In the genomic region with DNA sequence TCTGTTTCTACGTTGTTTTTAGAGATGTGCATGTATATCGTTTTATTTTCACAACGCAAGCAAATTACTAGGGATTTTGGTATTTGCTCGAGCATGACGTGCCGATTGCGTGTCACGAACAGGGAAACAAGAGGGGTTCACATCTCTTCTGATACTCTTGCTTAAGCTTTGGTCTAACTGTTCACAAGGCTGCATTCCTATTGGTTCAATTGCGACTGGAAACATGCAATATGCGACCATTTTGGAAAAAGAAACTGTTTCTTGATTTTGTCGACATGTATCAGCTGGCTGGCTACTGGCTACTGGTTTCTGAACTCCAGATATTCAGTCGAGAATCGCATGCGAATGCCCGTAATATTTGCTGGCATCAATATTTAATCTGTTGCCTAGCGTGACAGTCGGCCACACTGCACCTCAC, we compare ENCODE assay signal across 1 fruit fly cellular context.
TF ChIP-seq lines count a peak whose summit lies in the region.

A gene (plus strand): TSS at position 144 of the 418 bp plus-strand sequence.

TF ChIP-seq in whole organism, embryonic, 481 proteins besides CTCF, POLR2A, EP300 and RAD21 (continued from another document and continues in another):
- TF ChIP-seq CG13296 (GFP tag; optimal IDR thresholded peaks at IDR 0.05; lab: Kevin White, UChicago) (peak; percentile 31), Mes4 (GFP tag; optimal IDR thresholded peaks at IDR 0.05; lab: Kevin White, UChicago) (no peak), NC2α (GFP tag; optimal IDR thresholded peaks at IDR 0.05; lab: Kevin White, UChicago) (no peak), BtbVII (GFP tag; optimal IDR thresholded peaks at IDR 0.05; lab: Kevin White, UChicago) (peak; percentile 10), cato (GFP tag; optimal IDR thresholded peaks at IDR 0.05; lab: Kevin White, UChicago; ENCODE audit: borderline replicate concordance) (no peak), lmd (GFP tag; IDR thresholded peaks at IDR 0.05; lab: Robert Waterston, UW) (peak; percentile 50; the same call in 1 of the 2 replicates), jigr1 (GFP tag; IDR thresholded peaks at IDR 0.05; lab: Robert Waterston, UW) (no peak), dm (GFP tag; optimal IDR thresholded peaks at IDR 0.05; lab: Kevin White, UChicago) (no peak), Fer2 (tag; optimal IDR thresholded peaks at IDR 0.05; lab: Kevin White, UChicago) (no peak), Max (GFP tag; optimal IDR thresholded peaks at IDR 0.05; lab: Kevin White, UChicago) (peak; percentile 12), CG4820 (GFP tag; optimal IDR thresholded peaks at IDR 0.05; lab: Kevin White, UChicago) (no peak), gce (GFP tag; IDR thresholded peaks at IDR 0.05; lab: Robert Waterston, UW) (no peak), org-1 (GFP tag; optimal IDR thresholded peaks at IDR 0.05; lab: Kevin White, UChicago) (no peak), CG34224 (GFP tag; IDR thresholded peaks at IDR 0.05; lab: Robert Waterston, UW; ENCODE audit: partially characterized antibody) (peak; percentile 12; the same call in 2 of the 3 replicates), dan (GFP tag; IDR thresholded peaks at IDR 0.05; lab: Robert Waterston, UW) (no peak), hth (optimal IDR thresholded peaks at IDR 0.05; lab: Kevin White, UChicago) (no peak), CG15696 (tag; optimal IDR thresholded peaks at IDR 0.05; lab: Kevin White, UChicago) (peak; percentile 29), CG16815 (GFP tag; optimal IDR thresholded peaks at IDR 0.05; lab: Kevin White, UChicago) (peak; percentile 10), lola (GFP tag; optimal IDR thresholded peaks at IDR 0.05; lab: Kevin White, UChicago) (no peak), cad (GFP tag; optimal IDR thresholded peaks at IDR 0.05; lab: Kevin White, UChicago) (no peak), CG5245 (GFP tag; optimal IDR thresholded peaks at IDR 0.05; lab: Kevin White, UChicago) (no peak), vfl (GFP tag; optimal IDR thresholded peaks at IDR 0.05; lab: Kevin White, UChicago) (no peak), hb (GFP tag; IDR thresholded peaks at IDR 0.05; lab: Robert Waterston, UW; ENCODE audit: partially characterized antibody) (no peak), Fer3 (tag; optimal IDR thresholded peaks at IDR 0.05; lab: Kevin White, UChicago) (peak; percentile 24), Sox100B (GFP tag; optimal IDR thresholded peaks at IDR 0.05; lab: Kevin White, UChicago) (no peak), klu (GFP tag; IDR thresholded peaks at IDR 0.05; lab: Robert Waterston, UW) (peak; percentile 29; the same call in 1 of the 2 replicates), CG17829 (tag; optimal IDR thresholded peaks at IDR 0.05; lab: Kevin White, UChicago) (peak; percentile 9), zfh2 (GFP tag; optimal IDR thresholded peaks at IDR 0.05; lab: Kevin White, UChicago) (peak; percentile 62), ERR (GFP tag; optimal IDR thresholded peaks at IDR 0.05; lab: Kevin White, UChicago) (peak; percentile 23), Rfx (GFP tag; IDR thresholded peaks at IDR 0.05; lab: Robert Waterston, UW) (peak; percentile 77), Hr39 (optimal IDR thresholded peaks at IDR 0.05; lab: Kevin White, UChicago) (no peak), kah (GFP tag; optimal IDR thresholded peaks at IDR 0.05; lab: Kevin White, UChicago) (no peak), stwl (tag; optimal IDR thresholded peaks at IDR 0.05; lab: Kevin White, UChicago) (no peak), CG3847 (GFP tag; IDR thresholded peaks at IDR 0.05; lab: Robert Waterston, UW) (peak; percentile 44), nmo (GFP tag; optimal IDR thresholded peaks at IDR 0.05; lab: Kevin White, UChicago) (peak; percentile 40), CG1602 (GFP tag; optimal IDR thresholded peaks at IDR 0.05; lab: Kevin White, UChicago) (no peak), chn (GFP tag; optimal IDR thresholded peaks at IDR 0.05; lab: Kevin White, UChicago) (peak; percentile 34), CG9876 (GFP tag; optimal IDR thresholded peaks at IDR 0.05; lab: Kevin White, UChicago) (peak; percentile 17), unpg (GFP tag; optimal IDR thresholded peaks at IDR 0.05; lab: Kevin White, UChicago) (peak; percentile 53), ham (GFP tag; IDR thresholded peaks at IDR 0.05; lab: Robert Waterston, UW) (no peak), tup (GFP tag; optimal IDR thresholded peaks at IDR 0.05; lab: Kevin White, UChicago) (no peak), Rx (GFP tag; IDR thresholded peaks at IDR 0.05; lab: Robert Waterston, UW) (peak; percentile 14; the same call in 1 of the 2 replicates), CG11696 (GFP tag; IDR thresholded peaks at IDR 0.05; lab: Robert Waterston, UW) (no peak), CG11093 (GFP tag; IDR thresholded peaks at IDR 0.05; lab: Robert Waterston, UW) (no peak), rib (GFP tag; IDR thresholded peaks at IDR 0.05; lab: Robert Waterston, UW) (no peak), H15 (GFP tag; IDR thresholded peaks at IDR 0.05; lab: Robert Waterston, UW) (no peak; the same call in 2 of the 3 replicates), CG9727 (GFP tag; optimal IDR thresholded peaks at IDR 0.05; lab: Kevin White, UChicago) (no peak), Lpt (GFP tag; optimal IDR thresholded peaks at IDR 0.05; lab: Kevin White, UChicago) (no peak), Side (GFP tag; optimal IDR thresholded peaks at IDR 0.05; lab: Kevin White, UChicago) (no peak), pros (GFP tag; optimal IDR thresholded peaks at IDR 0.05; lab: Kevin White, UChicago) (no peak), CG32532 (GFP tag; IDR thresholded peaks at IDR 0.05; lab: Robert Waterston, UW) (peak; percentile 71; the same call in 1 of the 2 replicates), CG9797 (GFP tag; optimal IDR thresholded peaks at IDR 0.05; lab: Kevin White, UChicago) (peak; percentile 33), ssp (GFP tag; IDR thresholded peaks at IDR 0.05; lab: Robert Waterston, UW) (peak; percentile 42; the same call in 1 of the 2 replicates), CG4854 (GFP tag; optimal IDR thresholded peaks at IDR 0.05; lab: Kevin White, UChicago) (no peak), CG16813 (GFP tag; IDR thresholded peaks at IDR 0.05; lab: Robert Waterston, UW; ENCODE audit: partially characterized antibody) (peak; percentile 42), Atf6 (GFP tag; IDR thresholded peaks at IDR 0.05; lab: Robert Waterston, UW) (peak; percentile 55; the same call in 1 of the 2 replicates), Dip2 (GFP tag; IDR thresholded peaks at IDR 0.05; lab: Robert Waterston, UW) (no peak), tna (GFP tag; IDR thresholded peaks at IDR 0.05; lab: Robert Waterston, UW; ENCODE audit: partially characterized antibody) (no peak), CoRest (tag; optimal IDR thresholded peaks at IDR 0.05; lab: Kevin White, UChicago) (peak; percentile 25), dmrt99B (tag; optimal IDR thresholded peaks at IDR 0.05; lab: Kevin White, UChicago) (no peak), CG11560 (tag; IDR thresholded peaks at IDR 0.05; lab: Robert Waterston, UW) (no peak), CG17359 (tag; optimal IDR thresholded peaks at IDR 0.05; lab: Kevin White, UChicago) (peak; percentile 12), br (optimal IDR thresholded peaks at IDR 0.05; lab: Kevin White, UChicago) (no peak), CG18262 (tag; optimal IDR thresholded peaks at IDR 0.05; lab: Kevin White, UChicago) (no peak), CG43689 (GFP tag; IDR thresholded peaks at IDR 0.05; lab: Robert Waterston, UW) (no peak), crc (GFP tag; optimal IDR thresholded peaks at IDR 0.05; lab: Kevin White, UChicago) (no peak), CG8281 (tag; optimal IDR thresholded peaks at IDR 0.05; lab: Kevin White, UChicago) (no peak), CG6254 (GFP tag; optimal IDR thresholded peaks at IDR 0.05; lab: Kevin White, UChicago) (no peak), fru (optimal IDR thresholded peaks at IDR 0.05; lab: Kevin White, UChicago) (no peak), cg (GFP tag; optimal IDR thresholded peaks at IDR 0.05; lab: Kevin White, UChicago) (no peak), knrl (GFP tag; IDR thresholded peaks at IDR 0.05; lab: Robert Waterston, UW; ENCODE audit: partially characterized antibody) (peak; percentile 63; the same call in 2 of the 3 replicates), crol (GFP tag; IDR thresholded peaks at IDR 0.05; lab: Robert Waterston, UW) (no peak), bbx (GFP tag; IDR thresholded peaks at IDR 0.05; lab: Robert Waterston, UW; ENCODE audit: partially characterized antibody) (peak; percentile 7; the same call in 1 of the 2 replicates), CG32772 (GFP tag; IDR thresholded peaks at IDR 0.05; lab: Robert Waterston, UW) (0 out of 2 replicates have a peak, but pooled peaks have one; percentile 47), Eip74EF (GFP tag; optimal IDR thresholded peaks at IDR 0.05; lab: Kevin White, UChicago) (no peak), Blimp-1 (GFP tag; optimal IDR thresholded peaks at IDR 0.05; lab: Kevin White, UChicago) (peak; percentile 2), twi (tag; optimal IDR thresholded peaks at IDR 0.05; lab: Kevin White, UChicago) (no peak), Dll (GFP tag; IDR thresholded peaks at IDR 0.05; lab: Robert Waterston, UW; ENCODE audit: partially characterized antibody) (peak; percentile 57), CG2712 (tag; optimal IDR thresholded peaks at IDR 0.05; lab: Kevin White, UChicago) (peak; percentile 22), CG1529 (GFP tag; optimal IDR thresholded peaks at IDR 0.05; lab: Kevin White, UChicago) (no peak), Lim3 (GFP tag; IDR thresholded peaks at IDR 0.05; lab: Robert Waterston, UW) (no peak), ken (GFP tag; IDR thresholded peaks at IDR 0.05; lab: Robert Waterston, UW) (0 out of 3 replicates have a peak, but pooled peaks have one; percentile 8), dmrt11E (tag; optimal IDR thresholded peaks at IDR 0.05; lab: Kevin White, UChicago) (peak; percentile 6), CG2678 (tag; optimal IDR thresholded peaks at IDR 0.05; lab: Kevin White, UChicago) (no peak), slou (GFP tag; optimal IDR thresholded peaks at IDR 0.05; lab: Kevin White, UChicago) (no peak), danr (GFP tag; IDR thresholded peaks at IDR 0.05; lab: Robert Waterston, UW) (no peak), salm (tag; optimal IDR thresholded peaks at IDR 0.05; lab: Kevin White, UChicago) (no peak), Sry-β (GFP tag; optimal IDR thresholded peaks at IDR 0.05; lab: Kevin White, UChicago) (no peak), slbo (GFP tag; IDR thresholded peaks at IDR 0.05; lab: Robert Waterston, UW) (peak; percentile 65; the same call in 1 of the 2 replicates), CG3995 (GFP tag; optimal IDR thresholded peaks at IDR 0.05; lab: Kevin White, UChicago) (peak; percentile 30), Hsf (GFP tag; optimal IDR thresholded peaks at IDR 0.05; lab: Kevin White, UChicago) (peak; percentile 21), Stat92E (GFP tag; optimal IDR thresholded peaks at IDR 0.05; lab: Kevin White, UChicago) (no peak), CG10274 (GFP tag; optimal IDR thresholded peaks at IDR 0.05; lab: Kevin White, UChicago) (peak; percentile 19), Awh (GFP tag; IDR thresholded peaks at IDR 0.05; lab: Robert Waterston, UW) (0 out of 2 replicates have a peak, but pooled peaks have one; percentile 42), pzg (GFP tag; optimal IDR thresholded peaks at IDR 0.05; lab: Kevin White, UChicago) (peak; percentile 46), CG30020 (tag; optimal IDR thresholded peaks at IDR 0.05; lab: Kevin White, UChicago) (no peak), CG3281 (GFP tag; optimal IDR thresholded peaks at IDR 0.05; lab: Kevin White, UChicago) (peak; percentile 21), corto (GFP tag; optimal IDR thresholded peaks at IDR 0.05; lab: Kevin White, UChicago) (no peak), al (GFP tag; IDR thresholded peaks at IDR 0.05; lab: Robert Waterston, UW) (no peak; the same call in 1 of the 2 replicates), CG7372 (GFP tag; IDR thresholded peaks at IDR 0.05; lab: Robert Waterston, UW) (0 out of 2 replicates have a peak, but pooled peaks have one; percentile 25), kni (GFP tag; optimal IDR thresholded peaks at IDR 0.05; lab: Kevin White, UChicago) (no peak), sna (GFP tag; IDR thresholded peaks at IDR 0.05; lab: Robert Waterston, UW; ENCODE audit: partially characterized antibody) (peak; percentile 39; the same call in 1 of the 2 replicates), odd (GFP tag; optimal IDR thresholded peaks at IDR 0.05; lab: Kevin White, UChicago) (no peak), Hr51 (GFP tag; optimal IDR thresholded peaks at IDR 0.05; lab: Kevin White, UChicago) (peak in 1 of 2 experiments; percentile 34), Chrac-16 (GFP tag; optimal IDR thresholded peaks at IDR 0.05; lab: Kevin White, UChicago) (peak; percentile 14), phol (tag; optimal IDR thresholded peaks at IDR 0.05; lab: Kevin White, UChicago) (peak; percentile 45), Dek (tag; optimal IDR thresholded peaks at IDR 0.05; lab: Kevin White, UChicago) (peak; percentile 5), lbe (GFP tag; optimal IDR thresholded peaks at IDR 0.05; lab: Kevin White, UChicago) (no peak), sisA (GFP tag; IDR thresholded peaks at IDR 0.05; lab: Robert Waterston, UW) (peak; percentile 40), CG2889 (GFP tag; IDR thresholded peaks at IDR 0.05; lab: Robert Waterston, UW) (no peak), CG2875 (GFP tag; optimal IDR thresholded peaks at IDR 0.05; lab: Kevin White, UChicago) (no peak), fd102C (GFP tag; optimal IDR thresholded peaks at IDR 0.05; lab: Kevin White, UChicago) (no peak), ara (GFP tag; IDR thresholded peaks at IDR 0.05; lab: Robert Waterston, UW) (no peak), CG8924 (tag; optimal IDR thresholded peaks at IDR 0.05; lab: Kevin White, UChicago) (peak; percentile 7), CG13894 (tag; optimal IDR thresholded peaks at IDR 0.05; lab: Kevin White, UChicago) (no peak), row (GFP tag; IDR thresholded peaks at IDR 0.05; lab: Robert Waterston, UW) (peak; percentile 83), Opbp (GFP tag; IDR thresholded peaks at IDR 0.05; lab: Robert Waterston, UW; ENCODE audit: partially characterized antibody) (peak; percentile 57; the same call in 1 of the 3 replicates), Fer1 (GFP tag; optimal IDR thresholded peaks at IDR 0.05; lab: Kevin White, UChicago) (peak; percentile 34), Ets97D (GFP tag; optimal IDR thresholded peaks at IDR 0.05; lab: Kevin White, UChicago) (peak; percentile 9), CG11085 (GFP tag; IDR thresholded peaks at IDR 0.05; lab: Robert Waterston, UW) (0 out of 2 replicates have a peak, but pooled peaks have one; percentile 14), YL-1 (GFP tag; optimal IDR thresholded peaks at IDR 0.05; lab: Kevin White, UChicago) (peak; percentile 10), CG17612 (GFP tag; IDR thresholded peaks at IDR 0.05; lab: Robert Waterston, UW) (no peak), CG14965 (GFP tag; optimal IDR thresholded peaks at IDR 0.05; lab: Kevin White, UChicago; ENCODE audit: borderline replicate concordance) (no peak), CG15011 (GFP tag; optimal IDR thresholded peaks at IDR 0.05; lab: Kevin White, UChicago) (no peak), CG11456 (GFP tag; IDR thresholded peaks at IDR 0.05; lab: Robert Waterston, UW) (0 out of 3 replicates have a peak, but pooled peaks have one; percentile 43)
